Worm (Caenorhabditis elegans) whole organism, L1 larva: ENCODE results near the gene rgs-5.

ENCODE experiments used
- C04F5.9 ChIP-seq: sonication (generic microtip); optimal IDR thresholded peaks from 2 replicates; lab custom pipeline; 2016; ENCODE audit warnings: missing genetic modification characterization, missing compliant biosample characterization
- C34B4.2 ChIP-seq: sonication (generic microtip); optimal IDR thresholded peaks from 2 replicates; lab custom pipeline; 2017; ENCODE audit warnings: mild to moderate bottlenecking, missing genetic modification characterization, missing compliant biosample characterization
- F16B12.6 ChIP-seq: fragments of 150-350 bp; optimal IDR thresholded peaks from 2 replicates; lab custom pipeline; 2014; ENCODE audit warnings: missing biosample characterization, missing genetic modification characterization
- Y116A8C.19 ChIP-seq: sonication (generic microtip); optimal IDR thresholded peaks from 2 replicates; lab custom pipeline; 2016; ENCODE audit warnings: missing compliant biosample characterization, missing genetic modification characterization, borderline replicate concordance
- aha-1 ChIP-seq: fragments of 150-350 bp; optimal IDR thresholded peaks from 2 replicates; lab custom pipeline; 2014; ENCODE audit warnings: missing biosample characterization, missing genetic modification characterization
- ama-1 ChIP-seq: fragments of 150-350 bp; optimal IDR thresholded peaks from 2 replicates; lab custom pipeline; 2014
- blmp-1 ChIP-seq: fragments of 150-350 bp; optimal IDR thresholded peaks from 2 replicates; lab custom pipeline; 2014; ENCODE audit warnings: missing biosample characterization, missing genetic modification characterization
- ceh-63 ChIP-seq: fragments of 200-800 bp; sonication (Bioruptor generic); optimal IDR thresholded peaks from 2 replicates; lab custom pipeline; 2018; ENCODE audit warnings: mild to moderate bottlenecking, missing genetic modification characterization, missing compliant biosample characterization
- ceh-8 ChIP-seq: fragments of 200-800 bp; sonication (Bioruptor generic); optimal IDR thresholded peaks from 2 replicates; lab custom pipeline; 2018; ENCODE audit warnings: mild to moderate bottlenecking, missing genetic modification characterization, moderate library complexity, missing compliant biosample characterization
- ceh-82 ChIP-seq, 3 experiments: fragments of 150-350 bp in 1 of 3; sonication (generic microtip) in 2 of 3; optimal IDR thresholded peaks; 2 replicates each; lab custom pipeline; 2014 to 2017; ENCODE audit warnings: missing biosample characterization in 3 of 3, missing genetic modification characterization in 3 of 3
- ceh-88 ChIP-seq: fragments of 200-800 bp; sonication (Bioruptor generic); IDR thresholded peaks from 2 replicates; pipeline ENCODE4 v1.3.6; 2022; ENCODE audit warnings: missing genetic modification characterization, missing compliant biosample characterization
- ceh-90 ChIP-seq: sonication (generic microtip); optimal IDR thresholded peaks from 2 replicates; lab custom pipeline; 2016; ENCODE audit warnings: missing genetic modification characterization, missing compliant biosample characterization
- efl-1 ChIP-seq, 4 experiments: fragments of 150-350 bp; optimal IDR thresholded peaks in 3 of 4; peaks in 1 of 4; 1 replicate in 1 of 4; 2 replicates in 3 of 4; lab custom pipeline; 2014; ENCODE audit warnings: missing biosample characterization in 2 of 4, missing genetic modification characterization in 2 of 4, missing genetic modification reagents in 2 of 4
- efl-3 ChIP-seq: fragments of 200-800 bp; sonication (Bioruptor generic); optimal IDR thresholded peaks from 2 replicates; lab custom pipeline; 2018; ENCODE audit warnings: mild to moderate bottlenecking, missing genetic modification characterization, missing compliant biosample characterization
- egl-13 ChIP-seq: sonication (generic microtip); optimal IDR thresholded peaks from 2 replicates; lab custom pipeline; 2016; ENCODE audit warnings: missing genotype, missing genetic modification reagents, missing genetic modification characterization, missing compliant biosample characterization
- elt-2 ChIP-seq: sonication (generic microtip); optimal IDR thresholded peaks from 2 replicates; lab custom pipeline; 2016; ENCODE audit warnings: missing genetic modification characterization, mild to moderate bottlenecking, inconsistent platforms, missing compliant biosample characterization, missing genetic modification reagents
- ets-5 ChIP-seq: fragments of 200-800 bp; sonication (Bioruptor generic); IDR thresholded peaks from 2 replicates; pipeline ENCODE4 v1.3.6; 2022; ENCODE audit warnings: missing genetic modification characterization, missing compliant biosample characterization
- fkh-8 ChIP-seq: sonication (generic microtip); optimal IDR thresholded peaks from 2 replicates; lab custom pipeline; 2016; ENCODE audit warnings: mild to moderate bottlenecking, missing genetic modification characterization, missing compliant biosample characterization
- grh-1 ChIP-seq: fragments of 200-800 bp; sonication (Bioruptor generic); IDR thresholded peaks from 2 replicates; pipeline ENCODE4 v1.3.6; 2022; ENCODE audit warnings: missing genetic modification reagents, missing genetic modification characterization, missing compliant biosample characterization
- hlh-17 ChIP-seq: fragments of 200-800 bp; sonication (Bioruptor generic); optimal IDR thresholded peaks from 2 replicates; lab custom pipeline; 2018; ENCODE audit warnings: missing genetic modification characterization, mild to moderate bottlenecking, missing compliant biosample characterization, moderate library complexity, borderline replicate concordance
- hlh-4 ChIP-seq: sonication (generic microtip); optimal IDR thresholded peaks from 2 replicates; lab custom pipeline; 2016; ENCODE audit warnings: mild to moderate bottlenecking, missing genetic modification characterization, missing compliant biosample characterization
- isw-1 ChIP-seq: fragments of 200-800 bp; sonication (Bioruptor generic); IDR thresholded peaks from 2 replicates; pipeline ENCODE4 v1.3.6; 2022; ENCODE audit warnings: missing genetic modification characterization, missing compliant biosample characterization
- jun-1 ChIP-seq: fragments of 150-350 bp; optimal IDR thresholded peaks from 2 replicates; lab custom pipeline; 2014; ENCODE audit warnings: missing biosample characterization, missing genetic modification reagents, missing genetic modification characterization
- lin-15B ChIP-seq: fragments of 150-350 bp; sonication (generic microtip); optimal IDR thresholded peaks from 3 replicates; lab custom pipeline; 2014; ENCODE audit warnings: missing biosample characterization, missing genetic modification characterization
- lin-39 ChIP-seq: fragments of 150-350 bp; optimal IDR thresholded peaks from 2 replicates; lab custom pipeline; 2014; ENCODE audit warnings: missing biosample characterization, missing genetic modification reagents, missing genetic modification characterization
- lir-3 ChIP-seq: sonication (generic microtip); optimal IDR thresholded peaks from 2 replicates; lab custom pipeline; 2016; ENCODE audit warnings: mild to moderate bottlenecking, missing genetic modification characterization, moderate library complexity, missing compliant biosample characterization; ENCODE audit not compliant: poor library complexity
- lsy-2 ChIP-seq, 2 experiments: fragments of 150-350 bp; optimal IDR thresholded peaks; 2 replicates each; lab custom pipeline; 2014; ENCODE audit warnings: missing biosample characterization in 2 of 2, missing genetic modification characterization in 2 of 2
- mab-9 ChIP-seq: fragments of 200-800 bp; sonication (Bioruptor generic); IDR thresholded peaks from 2 replicates; pipeline ENCODE4 v1.3.6; 2022; ENCODE audit warnings: missing genetic modification reagents, missing genetic modification characterization, missing compliant biosample characterization
- mef-2 ChIP-seq: fragments of 150-350 bp; optimal IDR thresholded peaks from 2 replicates; lab custom pipeline; 2014; ENCODE audit warnings: missing biosample characterization, missing genetic modification characterization
- nhr-20 ChIP-seq: sonication (generic microtip); optimal IDR thresholded peaks from 2 replicates; lab custom pipeline; 2016; ENCODE audit warnings: mild to moderate bottlenecking, missing genetic modification characterization, missing compliant biosample characterization
- nhr-237 ChIP-seq: fragments of 150-350 bp; optimal IDR thresholded peaks from 2 replicates; lab custom pipeline; 2014; ENCODE audit warnings: missing biosample characterization, missing genetic modification characterization
- nhr-47 ChIP-seq: sonication (generic microtip); optimal IDR thresholded peaks from 2 replicates; lab custom pipeline; 2016; ENCODE audit warnings: mild to moderate bottlenecking, missing genetic modification characterization, moderate library complexity, missing compliant biosample characterization
- nhr-77 ChIP-seq: fragments of 150-350 bp; optimal IDR thresholded peaks from 2 replicates; lab custom pipeline; 2014; ENCODE audit warnings: missing biosample characterization, missing genetic modification characterization
- nhr-85 ChIP-seq: sonication (generic microtip); peaks from one replicate; lab custom pipeline; 2016; ENCODE audit warnings: missing genetic modification characterization, inconsistent platforms, missing compliant biosample characterization
- nhr-90 ChIP-seq: sonication (generic microtip); optimal IDR thresholded peaks from 2 replicates; lab custom pipeline; 2016; ENCODE audit warnings: mild to moderate bottlenecking, missing genetic modification characterization, missing compliant biosample characterization; ENCODE audit not compliant: poor library complexity
- pqm-1 ChIP-seq: sonication (generic microtip); optimal IDR thresholded peaks from 3 replicates; lab custom pipeline; 2017; ENCODE audit warnings: missing biosample characterization, missing genetic modification characterization
- snu-23 ChIP-seq: sonication (generic microtip); optimal IDR thresholded peaks from 2 replicates; lab custom pipeline; 2016; ENCODE audit warnings: missing genetic modification characterization, missing compliant biosample characterization
- sptf-1 ChIP-seq: fragments of 150-350 bp; optimal IDR thresholded peaks from 2 replicates; lab custom pipeline; 2014; ENCODE audit warnings: missing biosample characterization, missing genetic modification characterization
- sup-37 ChIP-seq: fragments of 200-800 bp; sonication (Bioruptor generic); optimal IDR thresholded peaks from 2 replicates; lab custom pipeline; 2018; ENCODE audit warnings: mild to moderate bottlenecking, missing genetic modification characterization, missing compliant biosample characterization
- unc-86 ChIP-seq: sonication (generic microtip); optimal IDR thresholded peaks from 2 replicates; lab custom pipeline; 2016; ENCODE audit warnings: missing genetic modification characterization, missing compliant biosample characterization
- zip-4 ChIP-seq: fragments of 200-800 bp; sonication (Bioruptor generic); optimal IDR thresholded peaks from 2 replicates; lab custom pipeline; 2018; ENCODE audit warnings: mild to moderate bottlenecking, missing genetic modification characterization, moderate library complexity, missing compliant biosample characterization
- ztf-4 ChIP-seq: fragments of 150-350 bp; optimal IDR thresholded peaks from 2 replicates; lab custom pipeline; 2014; ENCODE audit warnings: missing biosample characterization, missing genetic modification characterization

The rgs-5 gene

ce11 chrIII:5692690-5693089 lies 5.7 kb upstream of the rgs-5 start, which contains the start of the genes abi-1 and arle-14 (continued):
- no peak for TF ChIP-seq unc-86
- no peak for TF ChIP-seq hlh-4 (tag; lab: Kevin White, UChicago)
- no peak for TF ChIP-seq ceh-90
- TF ChIP-seq ceh-88 (GFP tag; lab: Robert Waterston, UW): no peak
- TF ChIP-seq efl-1 (optimal IDR thresholded peaks at IDR 0.05; lab: Kevin White, UChicago): peak; percentile 8 to 32
- peak; percentile 3 to 83 for TF ChIP-seq efl-1 (GFP tag; optimal IDR thresholded peaks at IDR 0.05 in 1 of 2; lab: Kevin White, UChicago)
- no peak for TF ChIP-seq nhr-20 (tag; lab: Kevin White, UChicago)
- no peak for TF ChIP-seq fkh-8 (tag; lab: Kevin White, UChicago)
- TF ChIP-seq hlh-17: no peak
- TF ChIP-seq mab-9 (GFP tag; lab: Robert Waterston, UW): no peak
- no peak for TF ChIP-seq sup-37 (GFP tag; lab: Kevin White, UChicago)
- TF ChIP-seq lsy-2 (tag; optimal IDR thresholded peaks at IDR 0.05; lab: Kevin White, UChicago): peak; percentile 3 to 30
- TF ChIP-seq pqm-1 (tag; lab: Kevin White, UChicago): no peak
- no peak for TF ChIP-seq Y116A8C.19 (tag; lab: Kevin White, UChicago)
- peak; percentile 24 for TF ChIP-seq snu-23 (GFP tag; lab: Kevin White, UChicago)
- no peak for TF ChIP-seq lir-3 (tag; lab: Kevin White, UChicago)
- TF ChIP-seq sptf-1 (tag; lab: Kevin White, UChicago): no peak
- TF ChIP-seq ceh-63 (GFP tag; lab: Kevin White, UChicago): no peak
- no peak for TF ChIP-seq grh-1 (GFP tag; lab: Robert Waterston, UW)
- no peak for TF ChIP-seq lin-39 (tag; lab: Kevin White, UChicago)
- no peak for TF ChIP-seq efl-3 (GFP tag; lab: Kevin White, UChicago)
- no peak for TF ChIP-seq ztf-4
- no peak for TF ChIP-seq zip-4
- TF ChIP-seq nhr-47: peak; percentile 21
- no peak for TF ChIP-seq ama-1
- TF ChIP-seq aha-1: no peak
- no peak for TF ChIP-seq ets-5 (GFP tag; lab: Robert Waterston, UW)
- no peak for TF ChIP-seq egl-13 (tag; lab: Kevin White, UChicago)
- no peak for TF ChIP-seq elt-2
- no peak for TF ChIP-seq C04F5.9
- TF ChIP-seq blmp-1 (tag; lab: Kevin White, UChicago): no peak
- TF ChIP-seq jun-1 (tag; lab: Kevin White, UChicago): no peak
- TF ChIP-seq C34B4.2 (tag; lab: Kevin White, UChicago): no peak
- no peak for TF ChIP-seq mef-2 (tag; lab: Kevin White, UChicago)
- TF ChIP-seq nhr-85 (tag; lab: Kevin White, UChicago): peak; percentile 37
- TF ChIP-seq lin-15B: no peak
- TF ChIP-seq ceh-8 (GFP tag; lab: Kevin White, UChicago): no peak
- TF ChIP-seq F16B12.6 (tag; lab: Kevin White, UChicago): no peak
- no peak for TF ChIP-seq nhr-77 (tag; lab: Kevin White, UChicago)
- peak; percentile 10 for TF ChIP-seq nhr-90 (tag; lab: Kevin White, UChicago)
- no peak for TF ChIP-seq ceh-82 (tag; optimal IDR thresholded peaks at IDR 0.05; lab: Kevin White, UChicago)
- no peak for TF ChIP-seq isw-1 (GFP tag; lab: Robert Waterston, UW)

DNA sequence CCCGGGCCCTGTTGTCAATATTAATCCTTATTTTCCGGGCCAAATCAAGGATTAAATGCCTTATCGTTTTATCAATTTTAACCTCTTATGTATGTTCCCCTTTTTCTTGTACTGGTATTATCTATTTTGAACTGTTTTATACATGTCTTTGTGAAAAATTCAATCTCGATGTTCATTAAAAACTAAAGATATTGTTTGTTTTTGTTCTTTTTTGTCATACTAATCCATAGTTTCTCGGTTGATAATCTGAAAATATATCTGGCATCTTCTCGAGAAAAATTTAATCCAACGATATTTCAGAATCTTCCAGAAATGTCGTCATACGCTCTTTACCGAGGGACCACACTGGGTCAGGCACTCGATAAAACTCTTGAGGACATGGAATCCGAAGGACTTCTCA lies 4.6 kb upstream of the rgs-5 start, which contains the start of gene B0336.13:
TSS of gene B0336.13 (plus strand) at position 301 of the 400 bp plus-strand sequence.
- TF ChIP-seq hlh-4 (tag; lab: Kevin White, UChicago) (no peak), C34B4.2 (tag; lab: Kevin White, UChicago) (no peak), jun-1 (tag; lab: Kevin White, UChicago) (no peak), nhr-237 (tag; lab: Kevin White, UChicago) (no peak)
